Worm (Caenorhabditis elegans): Measurements from ENCODE around the gene T22F3.7.
"Not testable (repeated sequence)": the region's sequence is repeated elsewhere in the genome, so short reads cannot be mapped to it uniquely, and the experiment has no call there.

Gene T22F3.7

ce11 chrV:3613042-3613441 is 12.6 kb upstream of the T22F3.7 start:
- no peak for TF ChIP-seq hmg-4 (GFP tag; optimal IDR thresholded peaks at IDR 0.05)
- TF ChIP-seq hmbx-1 (tag; optimal IDR thresholded peaks at IDR 0.05) = no peak
- no peak for TF ChIP-seq tra-4 (tag; optimal IDR thresholded peaks at IDR 0.05)
- TF ChIP-seq sea-1 (GFP tag; conservative IDR thresholded peaks at IDR 0.05) = no peak
- TF ChIP-seq ets-7 (tag; optimal IDR thresholded peaks at IDR 0.05) = no peak
- TF ChIP-seq flt-1 (GFP tag; IDR thresholded peaks at IDR 0.05) = no peak
- no peak for TF ChIP-seq tbx-11 (GFP tag; IDR thresholded peaks at IDR 0.05)
- TF ChIP-seq F13C5.2 (tag; optimal IDR thresholded peaks at IDR 0.05) = no peak
- TF ChIP-seq tbx-37 (GFP tag; conservative IDR thresholded peaks at IDR 0.05) = no peak
- TF ChIP-seq ama-1 (optimal IDR thresholded peaks at IDR 0.05) = no peak
- no peak for TF ChIP-seq pes-1 (GFP tag; IDR thresholded peaks at IDR 0.05)
- TF ChIP-seq hnd-1 (tag; optimal IDR thresholded peaks at IDR 0.05) = no peak
- TF ChIP-seq aly-1 (tag; optimal IDR thresholded peaks at IDR 0.05) = no peak

- TF ChIP-seq B0310.2 (tag; optimal IDR thresholded peaks at IDR 0.05) (no peak), ama-1 (optimal IDR thresholded peaks at IDR 0.05) (no peak), pes-1 (GFP tag; IDR thresholded peaks at IDR 0.05) (no peak), F13C5.2 (tag; optimal IDR thresholded peaks at IDR 0.05) (no peak), sea-1 (GFP tag; conservative IDR thresholded peaks at IDR 0.05) (no peak), hnd-1 (tag; optimal IDR thresholded peaks at IDR 0.05) (no peak), tbx-11 (GFP tag; IDR thresholded peaks at IDR 0.05) (no peak), tbx-37 (GFP tag; conservative IDR thresholded peaks at IDR 0.05) (no peak), aly-1 (tag; optimal IDR thresholded peaks at IDR 0.05) (no peak), hmbx-1 (tag; optimal IDR thresholded peaks at IDR 0.05) (no peak), hmg-4 (GFP tag; optimal IDR thresholded peaks at IDR 0.05) (no peak), ets-7 (tag; optimal IDR thresholded peaks at IDR 0.05) (no peak)
Measured at ce11 chrV:3611654-3612053, 11.2 kb upstream of the T22F3.7 start, which contains the start of gene T22F3.10. Gene T22F3.10 (minus strand): TSS chrV:3611754.

- TF ChIP-seq F13C5.2 (tag; optimal IDR thresholded peaks at IDR 0.05) (no peak), hnd-1 (tag; optimal IDR thresholded peaks at IDR 0.05) (no peak), sea-1 (GFP tag; conservative IDR thresholded peaks at IDR 0.05) (no peak), B0310.2 (tag; optimal IDR thresholded peaks at IDR 0.05) (no peak), ceh-13 (GFP tag; optimal IDR thresholded peaks at IDR 0.05) (no peak), tbx-11 (GFP tag; IDR thresholded peaks at IDR 0.05) (no peak)
Measured at ce11 chrV:3610709-3611108, 10.2 kb upstream of the T22F3.7 start.

ce11 chrV:3606391-3606790 is 5.9 kb upstream of the T22F3.7 start:
- TF ChIP-seq ama-1 (optimal IDR thresholded peaks at IDR 0.05) = no peak
- no peak for TF ChIP-seq hmbx-1 (tag; optimal IDR thresholded peaks at IDR 0.05)
- no peak for TF ChIP-seq sea-1 (GFP tag; conservative IDR thresholded peaks at IDR 0.05)
- no peak for TF ChIP-seq ceh-13 (GFP tag; optimal IDR thresholded peaks at IDR 0.05)
- no peak for TF ChIP-seq scrt-1 (GFP tag; IDR thresholded peaks at IDR 0.05)
- no peak for TF ChIP-seq ets-7 (tag; optimal IDR thresholded peaks at IDR 0.05)
- TF ChIP-seq hmg-4 (GFP tag; optimal IDR thresholded peaks at IDR 0.05) = no peak
- TF ChIP-seq B0310.2 (tag; optimal IDR thresholded peaks at IDR 0.05) = no peak
- TF ChIP-seq pes-1 (GFP tag; IDR thresholded peaks at IDR 0.05) = no peak
- TF ChIP-seq F13C5.2 (tag; optimal IDR thresholded peaks at IDR 0.05) = no peak
- no peak for TF ChIP-seq hnd-1 (tag; optimal IDR thresholded peaks at IDR 0.05)
- no peak for TF ChIP-seq aly-1 (tag; optimal IDR thresholded peaks at IDR 0.05)
- no peak for TF ChIP-seq flt-1 (GFP tag; IDR thresholded peaks at IDR 0.05)
- TF ChIP-seq tbx-11 (GFP tag; IDR thresholded peaks at IDR 0.05) = no peak

ce11 chrV:3605325-3605724 is 4.9 kb upstream of the T22F3.7 start, which contains the start of gene T22F3.8:
Gene T22F3.8 (minus strand): TSS chrV:3605425.
- no peak for TF ChIP-seq ceh-36 (tag; optimal IDR thresholded peaks at IDR 0.05)

- not testable (repeated sequence) for TF ChIP-seq tra-4 (tag; optimal IDR thresholded peaks at IDR 0.05); pes-1 (GFP tag; IDR thresholded peaks at IDR 0.05); ceh-13 (GFP tag; optimal IDR thresholded peaks at IDR 0.05)
Measured at ce11 chrV:3597052-3597451, 3.4 kb downstream of the T22F3.7 start, which contains the start of gene srh-212. Gene srh-212 (minus strand): TSS chrV:3597152.

ce11 chrV:3594936-3595335 is 5.5 kb downstream of the T22F3.7 start, which contains the start of gene srh-213:
Gene srh-213 (minus strand): TSS chrV:3595036.
- no peak for TF ChIP-seq hmg-4 (GFP tag; optimal IDR thresholded peaks at IDR 0.05)
- TF ChIP-seq flt-1 (GFP tag; IDR thresholded peaks at IDR 0.05) = no peak
- TF ChIP-seq pes-1 (GFP tag; IDR thresholded peaks at IDR 0.05) = no peak
- no peak for TF ChIP-seq ama-1 (optimal IDR thresholded peaks at IDR 0.05)
- no peak for TF ChIP-seq tbx-11 (GFP tag; IDR thresholded peaks at IDR 0.05)
- no peak for TF ChIP-seq ceh-36 (tag; optimal IDR thresholded peaks at IDR 0.05)
- no peak for TF ChIP-seq hmbx-1 (tag; optimal IDR thresholded peaks at IDR 0.05)
- no peak for TF ChIP-seq B0310.2 (tag; optimal IDR thresholded peaks at IDR 0.05)
- no peak for TF ChIP-seq tbx-37 (GFP tag; conservative IDR thresholded peaks at IDR 0.05)
- no peak for TF ChIP-seq scrt-1 (GFP tag; IDR thresholded peaks at IDR 0.05)
- no peak for TF ChIP-seq sea-1 (GFP tag; conservative IDR thresholded peaks at IDR 0.05)
- no peak for TF ChIP-seq F13C5.2 (tag; optimal IDR thresholded peaks at IDR 0.05)
- no peak for TF ChIP-seq hnd-1 (tag; optimal IDR thresholded peaks at IDR 0.05)
- no peak for TF ChIP-seq ceh-13 (GFP tag; optimal IDR thresholded peaks at IDR 0.05)
- TF ChIP-seq ets-7 (tag; optimal IDR thresholded peaks at IDR 0.05) = no peak
- TF ChIP-seq aly-1 (tag; optimal IDR thresholded peaks at IDR 0.05) = no peak
- TF ChIP-seq tra-4 (tag; optimal IDR thresholded peaks at IDR 0.05) = no peak

- TF ChIP-seq scrt-1 (GFP tag; IDR thresholded peaks at IDR 0.05) = no peak
- TF ChIP-seq aly-1 (tag; optimal IDR thresholded peaks at IDR 0.05) = no peak
- TF ChIP-seq B0310.2 (tag; optimal IDR thresholded peaks at IDR 0.05) = no peak
- no peak for TF ChIP-seq ets-7 (tag; optimal IDR thresholded peaks at IDR 0.05)
- TF ChIP-seq pes-1 (GFP tag; IDR thresholded peaks at IDR 0.05) = no peak
- TF ChIP-seq hmbx-1 (tag; optimal IDR thresholded peaks at IDR 0.05) = no peak
- TF ChIP-seq ama-1 (optimal IDR thresholded peaks at IDR 0.05) = no peak
- TF ChIP-seq hnd-1 (tag; optimal IDR thresholded peaks at IDR 0.05) = no peak
Measured at ce11 chrV:3592099-3592498, 8.4 kb downstream of the T22F3.7 start, which contains the start of gene T22F3.12. Gene T22F3.12 (minus strand): TSS chrV:3592199.
